Fruit fly (Drosophila melanogaster): ENCODE data around the gene CG1394.

DNA sequence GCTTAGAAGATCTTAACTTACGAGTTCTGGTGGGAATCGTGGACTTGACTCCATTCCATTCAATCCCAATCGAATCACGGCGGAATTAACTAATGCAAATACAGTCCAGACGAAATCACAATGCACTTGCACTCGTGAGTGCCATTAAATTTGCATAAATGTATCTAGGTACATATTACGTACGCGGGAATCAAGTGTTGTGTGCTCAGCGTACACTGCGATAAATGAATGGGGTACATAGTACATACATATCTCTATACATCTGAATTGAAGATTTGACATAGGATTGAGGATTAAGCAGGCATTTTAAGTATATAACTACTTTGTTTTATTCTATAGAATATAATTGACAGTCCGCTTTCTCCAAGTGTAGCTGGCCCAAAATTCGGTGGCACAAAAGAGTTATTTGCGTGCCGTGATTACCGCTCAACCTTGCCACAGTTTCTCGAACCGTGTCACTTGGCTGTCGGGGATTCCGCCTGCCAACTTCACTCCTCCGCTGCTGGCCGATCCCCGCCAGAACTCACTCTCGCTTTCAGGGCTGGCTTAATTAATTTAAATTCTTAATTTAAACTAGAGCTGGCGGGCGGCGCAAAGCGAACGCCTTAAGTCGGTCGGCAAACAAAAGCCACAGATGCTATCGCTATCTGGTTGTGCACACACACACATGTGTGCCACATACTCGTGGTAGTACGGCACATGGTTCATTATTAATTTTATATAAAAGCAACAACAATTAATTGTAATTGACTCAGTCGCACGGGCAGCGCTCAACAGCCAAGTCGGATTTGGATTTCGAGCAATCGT lies 28.5 kb downstream of the CG1394 start, which contains the start of the genes CG15199 and CG15202:
- TF ChIP-seq ttk (optimal IDR thresholded peaks at IDR 0.05) (no peak), insv (optimal IDR thresholded peaks at IDR 0.05) (no peak), psq (optimal IDR thresholded peaks at IDR 0.05) (no peak), Sin3A (optimal IDR thresholded peaks at IDR 0.05) (no peak)
